Worm (Caenorhabditis elegans) whole organism, L1 larva: ENCODE measurements around the gene syd-2.

Experiments used
- C16A3.4 ChIP-seq: fragments of 150-350 bp; optimal IDR thresholded peaks from 2 replicates; lab custom pipeline; 2014; ENCODE audit warnings: missing biosample characterization, missing genetic modification characterization
- F16B12.6 ChIP-seq: fragments of 150-350 bp; optimal IDR thresholded peaks from 2 replicates; lab custom pipeline; 2014; ENCODE audit warnings: missing biosample characterization, missing genetic modification characterization
- alr-1 ChIP-seq: fragments of 200-800 bp; sonication (Bioruptor generic); optimal IDR thresholded peaks from 2 replicates; lab custom pipeline; 2018; ENCODE audit warnings: borderline replicate concordance, mild to moderate bottlenecking, missing genetic modification characterization, missing compliant biosample characterization
- ceh-63 ChIP-seq: fragments of 200-800 bp; sonication (Bioruptor generic); optimal IDR thresholded peaks from 2 replicates; lab custom pipeline; 2018; ENCODE audit warnings: mild to moderate bottlenecking, missing genetic modification characterization, missing compliant biosample characterization
- ceh-82 ChIP-seq, 3 experiments: fragments of 150-350 bp in 1 of 3; sonication (generic microtip) in 2 of 3; optimal IDR thresholded peaks; 2 replicates each; lab custom pipeline; 2014 to 2017; ENCODE audit warnings: missing biosample characterization in 3 of 3, missing genetic modification characterization in 3 of 3
- ceh-90 ChIP-seq: sonication (generic microtip); optimal IDR thresholded peaks from 2 replicates; lab custom pipeline; 2016; ENCODE audit warnings: missing genetic modification characterization, missing compliant biosample characterization
- dpl-1 ChIP-seq, 3 experiments: fragments of 150-350 bp in 2 of 3; sonication (generic microtip) in 1 of 3; optimal IDR thresholded peaks; 2 replicates each; lab custom pipeline; 2014 to 2017; ENCODE audit warnings: missing biosample characterization in 3 of 3, missing genetic modification characterization in 3 of 3, missing genetic modification reagents in 3 of 3
- dsc-1 ChIP-seq: sonication (generic microtip); optimal IDR thresholded peaks from 2 replicates; lab custom pipeline; 2016; ENCODE audit warnings: mild to moderate bottlenecking, missing genetic modification characterization, missing compliant biosample characterization
- efl-1 ChIP-seq, 4 experiments: fragments of 150-350 bp; optimal IDR thresholded peaks in 3 of 4; peaks in 1 of 4; 1 replicate in 1 of 4; 2 replicates in 3 of 4; lab custom pipeline; 2014; ENCODE audit warnings: missing biosample characterization in 2 of 4, missing genetic modification characterization in 2 of 4, missing genetic modification reagents in 2 of 4
- efl-3 ChIP-seq: fragments of 200-800 bp; sonication (Bioruptor generic); optimal IDR thresholded peaks from 2 replicates; lab custom pipeline; 2018; ENCODE audit warnings: mild to moderate bottlenecking, missing genetic modification characterization, missing compliant biosample characterization
- egl-27 ChIP-seq, 2 experiments: fragments of 150-350 bp in 1 of 2; sonication (generic microtip); optimal IDR thresholded peaks; 3 replicates each; lab custom pipeline; 2017 to 2018; ENCODE audit warnings: missing biosample characterization in 2 of 2, missing genetic modification characterization in 2 of 2, missing genetic modification reagents in 2 of 2
- elt-2 ChIP-seq: sonication (generic microtip); optimal IDR thresholded peaks from 2 replicates; lab custom pipeline; 2016; ENCODE audit warnings: missing genetic modification characterization, mild to moderate bottlenecking, inconsistent platforms, missing compliant biosample characterization, missing genetic modification reagents
- ets-5 ChIP-seq: fragments of 200-800 bp; sonication (Bioruptor generic); IDR thresholded peaks from 2 replicates; pipeline ENCODE4 v1.3.6; 2022; ENCODE audit warnings: missing genetic modification characterization, missing compliant biosample characterization
- fkh-10 ChIP-seq: sonication (generic microtip); optimal IDR thresholded peaks from 2 replicates; lab custom pipeline; 2017; ENCODE audit warnings: missing biosample characterization, missing genetic modification reagents, missing genetic modification characterization
- fkh-4 ChIP-seq: sonication (generic microtip); optimal IDR thresholded peaks from 2 replicates; lab custom pipeline; 2016; ENCODE audit warnings: missing compliant biosample characterization, missing genetic modification characterization, borderline replicate concordance
- fkh-8 ChIP-seq: sonication (generic microtip); optimal IDR thresholded peaks from 2 replicates; lab custom pipeline; 2016; ENCODE audit warnings: mild to moderate bottlenecking, missing genetic modification characterization, missing compliant biosample characterization
- hpl-2 ChIP-seq: fragments of 150-350 bp; optimal IDR thresholded peaks from 2 replicates; lab custom pipeline; 2014; ENCODE audit warnings: missing biosample characterization, missing genetic modification reagents, missing genetic modification characterization
- isw-1 ChIP-seq: fragments of 200-800 bp; sonication (Bioruptor generic); IDR thresholded peaks from 2 replicates; pipeline ENCODE4 v1.3.6; 2022; ENCODE audit warnings: missing genetic modification characterization, missing compliant biosample characterization
- jun-1 ChIP-seq: fragments of 150-350 bp; optimal IDR thresholded peaks from 2 replicates; lab custom pipeline; 2014; ENCODE audit warnings: missing biosample characterization, missing genetic modification reagents, missing genetic modification characterization
- lin-14 ChIP-seq: fragments of 200-800 bp; sonication (Bioruptor generic); optimal IDR thresholded peaks from 2 replicates; lab custom pipeline; 2018; ENCODE audit warnings: mild to moderate bottlenecking, missing genetic modification characterization, moderate library complexity, missing compliant biosample characterization
- lin-35 ChIP-seq, 2 experiments: fragments of 150-350 bp; optimal IDR thresholded peaks; 2 replicates each; lab custom pipeline; 2014; ENCODE audit warnings: missing biosample characterization in 2 of 2, missing genetic modification characterization in 2 of 2, missing genetic modification reagents in 2 of 2
- mab-9 ChIP-seq: fragments of 200-800 bp; sonication (Bioruptor generic); IDR thresholded peaks from 2 replicates; pipeline ENCODE4 v1.3.6; 2022; ENCODE audit warnings: missing genetic modification reagents, missing genetic modification characterization, missing compliant biosample characterization
- mef-2 ChIP-seq: fragments of 150-350 bp; optimal IDR thresholded peaks from 2 replicates; lab custom pipeline; 2014; ENCODE audit warnings: missing biosample characterization, missing genetic modification characterization
- mep-1 ChIP-seq: fragments of 150-350 bp; optimal IDR thresholded peaks from 2 replicates; lab custom pipeline; 2014; ENCODE audit warnings: missing biosample characterization, missing genetic modification characterization
- nhr-11 ChIP-seq: fragments of 150-350 bp; optimal IDR thresholded peaks from 2 replicates; lab custom pipeline; 2014; ENCODE audit warnings: missing biosample characterization, missing genetic modification characterization
- nhr-237 ChIP-seq: fragments of 150-350 bp; optimal IDR thresholded peaks from 2 replicates; lab custom pipeline; 2014; ENCODE audit warnings: missing biosample characterization, missing genetic modification characterization
- nhr-71 ChIP-seq: sonication (generic microtip); optimal IDR thresholded peaks from 2 replicates; lab custom pipeline; 2016; ENCODE audit warnings: mild to moderate bottlenecking, missing genetic modification characterization, moderate library complexity, missing compliant biosample characterization
- nhr-77 ChIP-seq: fragments of 150-350 bp; optimal IDR thresholded peaks from 2 replicates; lab custom pipeline; 2014; ENCODE audit warnings: missing biosample characterization, missing genetic modification characterization
- nhr-84 ChIP-seq: sonication (generic microtip); optimal IDR thresholded peaks from 2 replicates; lab custom pipeline; 2017; ENCODE audit warnings: missing biosample characterization, missing genetic modification characterization
- pag-3 ChIP-seq: sonication (generic microtip); optimal IDR thresholded peaks from 2 replicates; lab custom pipeline; 2017; ENCODE audit warnings: missing genetic modification characterization, mild to moderate bottlenecking, missing compliant biosample characterization, antibody characterized with exemption, borderline replicate concordance; ENCODE audit not compliant: insufficient read depth
- pqm-1 ChIP-seq: sonication (generic microtip); optimal IDR thresholded peaks from 3 replicates; lab custom pipeline; 2017; ENCODE audit warnings: missing biosample characterization, missing genetic modification characterization
- snpc-4 ChIP-seq: fragments of 150-350 bp; optimal IDR thresholded peaks from 2 replicates; lab custom pipeline; 2014; ENCODE audit warnings: missing biosample characterization, missing genetic modification characterization
- sox-4 ChIP-seq: sonication (generic microtip); optimal IDR thresholded peaks from 2 replicates; lab custom pipeline; 2016; ENCODE audit warnings: missing genetic modification characterization, missing compliant biosample characterization
- sptf-1 ChIP-seq: fragments of 150-350 bp; optimal IDR thresholded peaks from 2 replicates; lab custom pipeline; 2014; ENCODE audit warnings: missing biosample characterization, missing genetic modification characterization
- tbx-2 ChIP-seq: sonication (generic microtip); optimal IDR thresholded peaks from 2 replicates; lab custom pipeline; 2016; ENCODE audit warnings: missing genetic modification characterization, missing compliant biosample characterization
- tlp-1 ChIP-seq: fragments of 150-350 bp; optimal IDR thresholded peaks from 2 replicates; lab custom pipeline; 2014; ENCODE audit warnings: missing biosample characterization, missing genetic modification characterization
- unc-30 ChIP-seq: sonication (generic microtip); optimal IDR thresholded peaks from 2 replicates; lab custom pipeline; 2017; ENCODE audit warnings: missing biosample characterization, missing genetic modification characterization
- unc-62 ChIP-seq: fragments of 150-350 bp; optimal IDR thresholded peaks from 2 replicates; lab custom pipeline; 2014; ENCODE audit warnings: missing biosample characterization, missing genetic modification reagents, missing genetic modification characterization
- xbp-1 ChIP-seq: sonication (generic microtip); optimal IDR thresholded peaks from 2 replicates; lab custom pipeline; 2016; ENCODE audit warnings: missing genetic modification characterization, missing compliant biosample characterization
- zag-1 ChIP-seq: fragments of 150-350 bp; optimal IDR thresholded peaks from 2 replicates; lab custom pipeline; 2014; ENCODE audit warnings: missing biosample characterization, missing genetic modification characterization
- zip-4 ChIP-seq: fragments of 200-800 bp; sonication (Bioruptor generic); optimal IDR thresholded peaks from 2 replicates; lab custom pipeline; 2018; ENCODE audit warnings: mild to moderate bottlenecking, missing genetic modification characterization, moderate library complexity, missing compliant biosample characterization
- ztf-4 ChIP-seq: fragments of 150-350 bp; optimal IDR thresholded peaks from 2 replicates; lab custom pipeline; 2014; ENCODE audit warnings: missing biosample characterization, missing genetic modification characterization

Gene syd-2

ce11 chrX:10568385-10569149, 13.5 kb upstream of the syd-2 start (continued):
- TF ChIP-seq pag-3 (tag; lab: Kevin White, UChicago) (peak; percentile 89), xbp-1 (tag; lab: Kevin White, UChicago) (peak; percentile 93), efl-1 (optimal IDR thresholded peaks at IDR 0.05; lab: Kevin White, UChicago) (peak; percentile 74 to 85), efl-1 (GFP tag; optimal IDR thresholded peaks at IDR 0.05 in 1 of 2; lab: Kevin White, UChicago) (peak; percentile 51 to 97), ztf-4 (peak; percentile 86), unc-62 (no peak), nhr-71 (tag; lab: Kevin White, UChicago) (peak; percentile 99), dpl-1 (GFP tag; optimal IDR thresholded peaks at IDR 0.05; lab: Kevin White, UChicago) (peak; percentile 59 to 74 (median 61)), mef-2 (tag; lab: Kevin White, UChicago) (peak; percentile 83), nhr-237 (tag; lab: Kevin White, UChicago) (peak; percentile 84), elt-2 (tag; lab: Kevin White, UChicago) (peak; percentile 67), ceh-82 (tag; optimal IDR thresholded peaks at IDR 0.05; lab: Kevin White, UChicago) (peak; percentile 79 to 92 (median 84)), alr-1 (tag; lab: Kevin White, UChicago) (no peak), nhr-84 (tag; lab: Kevin White, UChicago) (no peak), nhr-77 (tag; lab: Kevin White, UChicago) (peak; percentile 88), unc-30 (tag; lab: Kevin White, UChicago) (no peak), fkh-4 (tag; lab: Kevin White, UChicago) (peak; percentile 61), hpl-2 (peak; percentile 37), zag-1 (peak; percentile 77), zip-4 (GFP tag; lab: Kevin White, UChicago) (peak; percentile 80), fkh-8 (tag; lab: Kevin White, UChicago) (peak; percentile 91), sptf-1 (no peak), isw-1 (GFP tag; lab: Robert Waterston, UW) (peak; percentile 79), F16B12.6 (peak; percentile 61), mab-9 (GFP tag; lab: Robert Waterston, UW) (peak; percentile 85), snpc-4 (tag; lab: Kevin White, UChicago) (peak; percentile 61), jun-1 (peak; percentile 94), ceh-63 (GFP tag; lab: Kevin White, UChicago) (peak; percentile 81), mep-1 (tag; lab: Kevin White, UChicago) (peak; percentile 96), sox-4 (peak; percentile 70), efl-3 (GFP tag; lab: Kevin White, UChicago) (no peak), dsc-1 (tag; lab: Kevin White, UChicago) (peak; percentile 94), tlp-1 (tag; lab: Kevin White, UChicago) (no peak), egl-27 (tag; optimal IDR thresholded peaks at IDR 0.05; lab: Kevin White, UChicago) (peak; percentile 46 to 81), nhr-11 (tag; lab: Kevin White, UChicago) (peak; percentile 87), ceh-90 (peak; percentile 44), fkh-10 (peak; percentile 77), lin-35 (GFP tag; optimal IDR thresholded peaks at IDR 0.05; lab: Kevin White, UChicago) (peak; percentile 55 to 86), ets-5 (no peak), lin-14 (GFP tag; lab: Kevin White, UChicago) (peak; percentile 99), tbx-2 (peak; percentile 98), pqm-1 (tag; lab: Kevin White, UChicago) (no peak), C16A3.4 (tag; lab: Kevin White, UChicago) (peak; percentile 87)
